Worm (Caenorhabditis elegans): ENCODE data around the gene pkhm-2.

- TF ChIP-seq ets-4 (tag; optimal IDR thresholded peaks at IDR 0.05) (no peak), nhr-232 (tag; optimal IDR thresholded peaks at IDR 0.05) (no peak), pha-2 (tag; optimal IDR thresholded peaks at IDR 0.05) (no peak), F13H6.1 (tag; optimal IDR thresholded peaks at IDR 0.05) (no peak), ttx-3 (tag; optimal IDR thresholded peaks at IDR 0.05) (no peak), ama-1 (optimal IDR thresholded peaks at IDR 0.05) (no peak), pag-3 (tag; optimal IDR thresholded peaks at IDR 0.05; ENCODE audit: borderline replicate concordance) (no peak)
These were observed 13.0 kb upstream of the pkhm-2 start, which contains the start of gene phat-6 for ce11 chrX:15194283-15194682.

All from whole organism, late embryonic.